Fruit fly (Drosophila melanogaster) whole organism, embryonic: ENCODE results near the gene CG5382.

Experiments
- ATbp ChIP-seq: fragments of 200-800 bp; sonication (Bioruptor generic); optimal IDR thresholded peaks from 2 replicates; lab custom pipeline; 2017; ENCODE audit warnings: missing biosample characterization, mild to moderate bottlenecking, missing genetic modification characterization, missing genetic modification reagents
- Abd-B ChIP-seq: fragments of 200-800 bp; sonication (Bioruptor generic); optimal IDR thresholded peaks from 2 replicates; lab custom pipeline; 2018; ENCODE audit warnings: missing biosample characterization, mild to moderate bottlenecking, missing genetic modification characterization, moderate library complexity
- Atf-2 ChIP-seq: fragments of 200-800 bp; sonication (Bioruptor generic); optimal IDR thresholded peaks from 2 replicates; lab custom pipeline; 2016; ENCODE audit warnings: missing biosample characterization, missing genetic modification characterization
- Atf6 ChIP-seq: fragments of 200-800 bp; sonication (Bioruptor generic); IDR thresholded peaks from 2 replicates; pipeline ENCODE4 v1.3.6; 2022; ENCODE audit warnings: missing biosample characterization, missing genetic modification characterization
- BtbVII ChIP-seq: fragments of 200-800 bp; sonication (Bioruptor generic); optimal IDR thresholded peaks from 3 replicates; lab custom pipeline; 2017; ENCODE audit warnings: missing biosample characterization, mild to moderate bottlenecking, missing genetic modification characterization
- Bteb2 ChIP-seq: fragments of 200-800 bp; sonication (Bioruptor generic); optimal IDR thresholded peaks from 2 replicates; lab custom pipeline; 2016; ENCODE audit warnings: missing biosample characterization, missing genetic modification characterization
- CG10321 ChIP-seq: fragments of 200-800 bp; sonication (Bioruptor generic); IDR thresholded peaks from 2 replicates; pipeline ENCODE4 v1.3.6; 2022; ENCODE audit warnings: missing biosample characterization, missing genetic modification characterization
- CG10979 ChIP-seq: fragments of 200-800 bp; sonication (Bioruptor generic); optimal IDR thresholded peaks from 2 replicates; lab custom pipeline; 2018; ENCODE audit warnings: missing biosample characterization, mild to moderate bottlenecking, missing genetic modification characterization, moderate library complexity
- CG11504 ChIP-seq: fragments of 200-800 bp; sonication (Bioruptor generic); optimal IDR thresholded peaks from 3 replicates; lab custom pipeline; 2019; ENCODE audit warnings: missing biosample characterization, mild to moderate bottlenecking, missing genetic modification characterization, moderate library complexity
- CG13296 ChIP-seq: fragments of 200-800 bp; sonication (Bioruptor generic); optimal IDR thresholded peaks from 3 replicates; lab custom pipeline; 2018; ENCODE audit warnings: missing biosample characterization, mild to moderate bottlenecking, missing genetic modification characterization
- CG14014 ChIP-seq: fragments of 200-800 bp; sonication (Bioruptor generic); IDR thresholded peaks from 2 replicates; pipeline ENCODE4 v1.3.6; 2022; ENCODE audit warnings: missing biosample characterization, missing genetic modification characterization
- CG15073 ChIP-seq: fragments of 200-800 bp; sonication (Bioruptor generic); optimal IDR thresholded peaks from 2 replicates; lab custom pipeline; 2016; ENCODE audit warnings: missing biosample characterization, missing genetic modification characterization
- CG16813 ChIP-seq: fragments of 200-800 bp; sonication (Bioruptor generic); IDR thresholded peaks from 3 replicates; pipeline ENCODE4 v1.3.6; 2022; ENCODE audit warnings: missing biosample characterization, missing genetic modification characterization; ENCODE audit not compliant: partially characterized antibody
- CG17568 ChIP-seq: fragments of 200-800 bp; sonication (Bioruptor generic); optimal IDR thresholded peaks from 2 replicates; lab custom pipeline; 2018; ENCODE audit warnings: missing biosample characterization, mild to moderate bottlenecking, missing genetic modification characterization, moderate library complexity
- CG17802 ChIP-seq: fragments of 200-800 bp; sonication (Bioruptor generic); optimal IDR thresholded peaks from 2 replicates; lab custom pipeline; 2018; ENCODE audit warnings: missing biosample characterization, mild to moderate bottlenecking, missing genetic modification characterization, moderate library complexity
- CG3726 ChIP-seq: fragments of 200-800 bp; sonication (Bioruptor generic); IDR thresholded peaks from 3 replicates; pipeline ENCODE4, ENCODE4 v1.3.6; 2022; ENCODE audit warnings: missing biosample characterization, missing genetic modification characterization
- CG4820 ChIP-seq: fragments of 200-800 bp; sonication (Bioruptor generic); optimal IDR thresholded peaks from 3 replicates; lab custom pipeline; 2016; ENCODE audit warnings: missing biosample characterization, missing genetic modification characterization
- CG5180 ChIP-seq: fragments of 200-800 bp; sonication (Bioruptor generic); optimal IDR thresholded peaks from 3 replicates; lab custom pipeline; 2017; ENCODE audit warnings: missing biosample characterization, missing genetic modification characterization, mild to moderate bottlenecking, moderate library complexity, missing genetic modification reagents
- CG6683 ChIP-seq: fragments of 200-800 bp; sonication (Bioruptor generic); optimal IDR thresholded peaks from 2 replicates; lab custom pipeline; 2017; ENCODE audit warnings: missing biosample characterization, mild to moderate bottlenecking, missing genetic modification characterization, missing genetic modification reagents
- CG7963 ChIP-seq: fragments of 200-800 bp; sonication (Bioruptor generic); IDR thresholded peaks from 3 replicates; pipeline ENCODE4 v1.3.6; 2022; ENCODE audit warnings: missing biosample characterization, missing genetic modification characterization; ENCODE audit not compliant: partially characterized antibody
- CG8388 ChIP-seq: fragments of 200-800 bp; sonication (Bioruptor generic); optimal IDR thresholded peaks from 2 replicates; lab custom pipeline; 2019; ENCODE audit warnings: missing biosample characterization, mild to moderate bottlenecking, missing genetic modification characterization, moderate library complexity
- D19A ChIP-seq: fragments of 200-800 bp; optimal IDR thresholded peaks from 3 replicates; lab custom pipeline; 2019; ENCODE audit warnings: missing biosample characterization, mild to moderate bottlenecking, missing genetic modification characterization, moderate library complexity
- E2f2 ChIP-seq: fragments of 200-800 bp; sonication (Bioruptor generic); IDR thresholded peaks from 2 replicates; pipeline ENCODE4 v1.3.6; 2022; ENCODE audit warnings: missing biosample characterization, missing genetic modification characterization
- Hr78 ChIP-seq, 2 experiments: fragments of 200-800 bp in 1 of 2; fragments of >200 bp in 1 of 2; sonication (Bioruptor generic) in 1 of 2; optimal IDR thresholded peaks; 2 replicates each; lab custom pipeline; 2017 to 2019; ENCODE audit warnings: missing biosample characterization in 2 of 2, missing genetic modification characterization in 2 of 2, mild to moderate bottlenecking in 1 of 2, moderate library complexity in 1 of 2
- Lpt ChIP-seq: fragments of >200 bp; optimal IDR thresholded peaks from 2 replicates; lab custom pipeline; 2018; ENCODE audit warnings: missing biosample characterization, missing genetic modification characterization
- Med ChIP-seq: fragments of 200-800 bp; sonication (Bioruptor generic); peaks from one replicate; lab custom pipeline; 2016; ENCODE audit warnings: missing biosample characterization, missing genetic modification characterization, mild to moderate bottlenecking, inconsistent platforms, moderate library complexity
- Mrtf ChIP-seq: fragments of 200-800 bp; sonication (Bioruptor generic); IDR thresholded peaks from 3 replicates; pipeline ENCODE4 v1.3.6; 2022; ENCODE audit warnings: missing biosample characterization, missing genetic modification characterization
- NFAT ChIP-seq: fragments of 200-800 bp; sonication (Bioruptor generic); IDR thresholded peaks from 2 replicates; pipeline ENCODE4 v1.3.6; 2022; ENCODE audit warnings: missing biosample characterization, missing genetic modification characterization
- PHDP ChIP-seq: fragments of 200-800 bp; sonication (Bioruptor generic); optimal IDR thresholded peaks from 3 replicates; lab custom pipeline; 2018; ENCODE audit warnings: missing biosample characterization, mild to moderate bottlenecking, missing genetic modification characterization, moderate library complexity
- Pdp1 ChIP-seq, 2 experiments: fragments of 200-800 bp; sonication (Bioruptor generic); optimal IDR thresholded peaks; 3 replicates each; lab custom pipeline; 2016; ENCODE audit warnings: missing biosample characterization in 2 of 2, missing genetic modification characterization in 2 of 2, mild to moderate bottlenecking in 1 of 2, moderate library complexity in 1 of 2
- Xbp1 ChIP-seq: fragments of 200-800 bp; sonication (Bioruptor generic); optimal IDR thresholded peaks from 3 replicates; lab custom pipeline; 2016; ENCODE audit warnings: missing biosample characterization, mild to moderate bottlenecking, missing genetic modification characterization
- YL-1 ChIP-seq: fragments of 200-800 bp; sonication (Bioruptor generic); optimal IDR thresholded peaks from 3 replicates; lab custom pipeline; 2017; ENCODE audit warnings: missing biosample characterization, mild to moderate bottlenecking, missing genetic modification characterization
- ato ChIP-seq: fragments of 200-800 bp; sonication (Bioruptor generic); IDR thresholded peaks from 2 replicates; pipeline ENCODE4 v1.3.6; 2022; ENCODE audit warnings: missing biosample characterization, missing genetic modification characterization; ENCODE audit not compliant: partially characterized antibody
- bsh ChIP-seq, 2 experiments: fragments of 200-800 bp; sonication (Bioruptor generic); optimal IDR thresholded peaks; 2 replicates each; lab custom pipeline; 2017 to 2018; ENCODE audit warnings: mild to moderate bottlenecking in 2 of 2, missing biosample characterization in 2 of 2, missing genetic modification characterization in 2 of 2, moderate library complexity in 1 of 2
- chinmo ChIP-seq: fragments of 200-800 bp; sonication (Bioruptor generic); IDR thresholded peaks from 4 replicates; pipeline ENCODE4 v1.3.6; 2022; ENCODE audit warnings: missing biosample characterization, missing genetic modification characterization; ENCODE audit not compliant: partially characterized antibody
- eve ChIP-seq, 2 experiments: fragments of >200 bp; optimal IDR thresholded peaks; 2 replicates each; lab custom pipeline; 2017; ENCODE audit warnings: missing biosample characterization in 2 of 2, missing genetic modification characterization in 2 of 2
- fd102C ChIP-seq: fragments of 200-800 bp; sonication (Bioruptor generic); optimal IDR thresholded peaks from 2 replicates; lab custom pipeline; 2018; ENCODE audit warnings: missing biosample characterization, mild to moderate bottlenecking, missing genetic modification characterization, moderate library complexity
- fd64A ChIP-seq: fragments of 200-800 bp; sonication (Bioruptor generic); optimal IDR thresholded peaks from 3 replicates; lab custom pipeline; 2018; ENCODE audit warnings: missing biosample characterization, mild to moderate bottlenecking, missing genetic modification characterization
- fru ChIP-seq: fragments of >200 bp; optimal IDR thresholded peaks from 2 replicates; lab custom pipeline; 2017
- gsb ChIP-seq: fragments of 200-800 bp; sonication (Bioruptor generic); IDR thresholded peaks from 2 replicates; pipeline ENCODE4 v1.3.6; 2022; ENCODE audit warnings: missing biosample characterization, missing genetic modification characterization
- gsb-n ChIP-seq: fragments of 200-800 bp; sonication (Bioruptor generic); optimal IDR thresholded peaks from 3 replicates; lab custom pipeline; 2018; ENCODE audit warnings: missing biosample characterization, mild to moderate bottlenecking, missing genetic modification characterization
- mld ChIP-seq: fragments of 200-800 bp; sonication (Bioruptor generic); IDR thresholded peaks from 3 replicates; pipeline ENCODE4 v1.3.6; 2022; ENCODE audit warnings: missing biosample characterization, missing genetic modification characterization; ENCODE audit not compliant: partially characterized antibody
- nerfin-1 ChIP-seq: fragments of 200-800 bp; sonication (Bioruptor generic); optimal IDR thresholded peaks from 3 replicates; lab custom pipeline; 2019; ENCODE audit warnings: missing biosample characterization, mild to moderate bottlenecking, missing genetic modification characterization, moderate library complexity
- rib ChIP-seq: fragments of 200-800 bp; sonication (Bioruptor generic); IDR thresholded peaks from 2 replicates; pipeline ENCODE4 v1.3.6; 2022; ENCODE audit warnings: missing biosample characterization, missing genetic modification characterization
- tup ChIP-seq: fragments of 200-800 bp; sonication (Bioruptor generic); optimal IDR thresholded peaks from 2 replicates; lab custom pipeline; 2016; ENCODE audit warnings: missing biosample characterization, mild to moderate bottlenecking, missing genetic modification characterization, moderate library complexity
- tx ChIP-seq: fragments of 200-800 bp; sonication (Bioruptor generic); optimal IDR thresholded peaks from 2 replicates; lab custom pipeline; 2016; ENCODE audit warnings: missing biosample characterization, missing genetic modification characterization
- usp ChIP-seq: fragments of >200 bp; optimal IDR thresholded peaks from 2 replicates; lab custom pipeline; 2017; ENCODE audit warnings: missing biosample characterization, missing genetic modification characterization
- z ChIP-seq: fragments of 200-800 bp; sonication (Bioruptor generic); IDR thresholded peaks from 3 replicates; pipeline ENCODE4 v1.3.6; 2022; ENCODE audit warnings: missing biosample characterization, missing genetic modification characterization

CG5382 gene

DNA sequence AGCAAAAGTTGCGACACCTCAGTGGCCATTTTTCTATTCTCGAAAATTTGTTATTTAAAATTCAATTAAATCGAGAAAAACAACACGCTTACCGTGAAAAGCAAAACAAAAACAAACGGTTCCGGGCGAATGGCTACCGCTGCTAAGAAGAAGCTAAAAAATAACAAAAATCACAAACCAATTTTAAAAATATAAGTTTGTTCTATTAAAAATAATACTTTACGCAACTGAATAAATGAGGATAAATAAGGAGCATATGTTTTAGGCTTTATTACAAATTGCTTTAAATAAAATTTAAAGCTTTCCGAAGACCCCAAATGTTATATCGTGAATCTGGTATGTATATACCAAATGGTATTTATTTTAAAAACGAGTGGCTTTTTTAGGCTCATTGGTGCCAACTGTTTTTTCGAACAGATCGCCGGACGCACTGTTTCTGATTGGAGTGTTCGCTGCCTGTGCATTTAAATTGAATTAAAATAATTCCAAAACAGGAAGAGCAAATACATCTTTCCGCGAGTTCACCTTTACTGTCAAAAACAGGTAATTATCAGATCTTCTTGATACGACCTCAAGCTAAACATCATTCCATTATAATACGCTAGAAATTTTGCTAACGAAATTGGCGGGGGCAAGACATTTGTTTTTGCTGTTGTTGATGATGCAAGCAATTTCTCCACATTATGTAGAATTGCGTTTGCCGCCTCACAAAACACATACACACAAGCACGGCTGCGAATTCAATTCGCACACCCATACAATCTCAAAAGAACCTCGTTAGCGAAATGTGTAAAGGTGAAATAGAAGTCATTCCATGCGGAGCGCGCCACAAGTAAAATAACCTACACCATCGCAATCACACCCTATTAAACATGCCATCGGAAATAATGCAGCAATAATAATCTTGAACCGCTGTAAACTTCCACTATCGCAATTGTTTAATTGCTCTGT lies 1.6 kb upstream of the CG5382 start, which contains the start of the genes Polr3F and PyK (continued):
- peak; percentile 48; the same call in 1 of the 2 replicates for TF ChIP-seq Atf6 (GFP tag; lab: Robert Waterston, UW)
- TF ChIP-seq gsb (GFP tag; lab: Robert Waterston, UW): no peak
- no peak for TF ChIP-seq fru (lab: Kevin White, UChicago)
- no peak for TF ChIP-seq rib (GFP tag; lab: Robert Waterston, UW)
- TF ChIP-seq CG10979 (tag; lab: Kevin White, UChicago): peak; percentile 1
- TF ChIP-seq Med (GFP tag; lab: Kevin White, UChicago): peak; percentile 60
- peak; percentile 6 for TF ChIP-seq Bteb2 (GFP tag; lab: Kevin White, UChicago)
- no peak for TF ChIP-seq CG10321 (GFP tag; lab: Robert Waterston, UW)
- peak; percentile 38 for TF ChIP-seq CG8388
- TF ChIP-seq PHDP (tag; lab: Kevin White, UChicago): peak; percentile 56
- TF ChIP-seq fd102C (GFP tag; lab: Kevin White, UChicago): no peak
- no peak for TF ChIP-seq CG4820 (GFP tag; lab: Kevin White, UChicago)
- peak; percentile 48; the same call in 1 of the 2 replicates for TF ChIP-seq CG14014 (GFP tag; lab: Robert Waterston, UW)
- TF ChIP-seq CG17802 (tag; lab: Kevin White, UChicago): no peak
- TF ChIP-seq ATbp (GFP tag; lab: Kevin White, UChicago): no peak
- TF ChIP-seq CG16813 (GFP tag; lab: Robert Waterston, UW): no peak
- TF ChIP-seq tup (GFP tag; lab: Kevin White, UChicago): no peak
- no peak for TF ChIP-seq fd64A (GFP tag; lab: Kevin White, UChicago)
- peak; percentile 4 for TF ChIP-seq CG13296
- no peak for TF ChIP-seq CG7963 (GFP tag; lab: Robert Waterston, UW)
- TF ChIP-seq Pdp1 (GFP tag; optimal IDR thresholded peaks at IDR 0.05; lab: Kevin White, UChicago): peak in 1 of 2 experiments; percentile 79
- no peak for TF ChIP-seq chinmo (GFP tag; lab: Robert Waterston, UW)
- peak; percentile 1 for TF ChIP-seq CG17568 (GFP tag; lab: Kevin White, UChicago)
- TF ChIP-seq Atf-2 (GFP tag; lab: Kevin White, UChicago): no peak
- peak; percentile 30 for TF ChIP-seq Xbp1
- peak in 1 of 2 experiments; percentile 46 for TF ChIP-seq bsh (GFP tag; optimal IDR thresholded peaks at IDR 0.05; lab: Kevin White, UChicago)
- 0 out of 3 replicates have a peak, but pooled peaks have one; percentile 24 for TF ChIP-seq mld
- TF ChIP-seq Lpt: no peak
- TF ChIP-seq usp (GFP tag; lab: Kevin White, UChicago): no peak
- TF ChIP-seq gsb-n (tag; lab: Kevin White, UChicago): peak; percentile 13
- no peak for TF ChIP-seq Mrtf
- TF ChIP-seq E2f2 (GFP tag; lab: Robert Waterston, UW): peak; percentile 71
- peak; percentile 49 for TF ChIP-seq CG11504 (tag; lab: Kevin White, UChicago)
- no peak for TF ChIP-seq BtbVII (GFP tag; lab: Kevin White, UChicago)
- TF ChIP-seq D19A: peak; percentile 7
- no peak for TF ChIP-seq eve (GFP tag; optimal IDR thresholded peaks at IDR 0.05; lab: Kevin White, UChicago)
- no peak for TF ChIP-seq z (GFP tag; lab: Robert Waterston, UW)
- TF ChIP-seq CG5180 (GFP tag; lab: Kevin White, UChicago): no peak
- no peak for TF ChIP-seq Hr78 (GFP tag; optimal IDR thresholded peaks at IDR 0.05; lab: Kevin White, UChicago)
- TF ChIP-seq Abd-B: no peak
- TF ChIP-seq tx (GFP tag; lab: Kevin White, UChicago): no peak
- no peak for TF ChIP-seq ato (GFP tag; lab: Robert Waterston, UW)
- TF ChIP-seq YL-1 (GFP tag; lab: Kevin White, UChicago): peak; percentile 51
- TF ChIP-seq CG6683: no peak
- TF ChIP-seq nerfin-1 (tag; lab: Kevin White, UChicago): no peak
- TF ChIP-seq CG3726 (GFP tag; lab: Robert Waterston, UW): no peak
- TF ChIP-seq NFAT (GFP tag; lab: Robert Waterston, UW): no peak
- TF ChIP-seq CG15073 (GFP tag; lab: Kevin White, UChicago): no peak
